Fruit fly (Drosophila melanogaster) whole organism: ENCODE results near the gene Ir94f.

ENCODE experiments used
- CG8478 ChIP-seq: fragments of >200 bp; optimal IDR thresholded peaks from 2 replicates; lab custom pipeline; 2018; ENCODE audit warnings: inconsistent platforms
- Dll ChIP-seq: fragments of >200 bp; optimal IDR thresholded peaks from 2 replicates; lab custom pipeline; 2017
- EcR ChIP-seq, 2 experiments: fragments of >200 bp; optimal IDR thresholded peaks; 2 replicates each; lab custom pipeline; 2017; ENCODE audit warnings: missing biosample characterization in 2 of 2, missing genetic modification characterization in 2 of 2, missing genetic modification reagents in 2 of 2
- pan ChIP-seq: fragments of >200 bp; optimal IDR thresholded peaks from 2 replicates; lab custom pipeline; 2017
- psq ChIP-seq: fragments of >200 bp; optimal IDR thresholded peaks from 2 replicates; lab custom pipeline; 2017
- usp ChIP-seq: fragments of >200 bp; optimal IDR thresholded peaks from 2 replicates; lab custom pipeline; 2017; ENCODE audit warnings: missing biosample characterization, missing genetic modification characterization, mixed read lengths

The Ir94f gene

dm6 chr3R:23481249-23481915, at the start of gene Ir94f:
TSS of gene Ir94f (plus strand) at chr3R:23481865.
- TF ChIP-seq usp (GFP tag; lab: Kevin White, UChicago): no peak
- no peak for TF ChIP-seq psq
- no peak for TF ChIP-seq Dll (lab: Kevin White, UChicago)
- no peak for TF ChIP-seq CG8478 (lab: Kevin White, UChicago)
- no peak for TF ChIP-seq EcR (GFP tag; optimal IDR thresholded peaks at IDR 0.05; lab: Kevin White, UChicago)
- TF ChIP-seq pan (lab: Kevin White, UChicago): no peak

dm6 chr3R:23438184-23438787, 43.4 kb upstream of the Ir94f start:
- TF ChIP-seq Dll (lab: Kevin White, UChicago) (no peak), CG8478 (lab: Kevin White, UChicago) (no peak), EcR (GFP tag; optimal IDR thresholded peaks at IDR 0.05; lab: Kevin White, UChicago) (no peak), psq (no peak), usp (GFP tag; lab: Kevin White, UChicago) (no peak), pan (lab: Kevin White, UChicago) (no peak)

- TF ChIP-seq CG8478 (lab: Kevin White, UChicago) (no peak), usp (GFP tag; lab: Kevin White, UChicago) (no peak), Dll (lab: Kevin White, UChicago) (no peak), EcR (GFP tag; optimal IDR thresholded peaks at IDR 0.05; lab: Kevin White, UChicago) (no peak), psq (no peak), pan (lab: Kevin White, UChicago) (no peak)
Observed at dm6 chr3R:23445249-23445916, 36.3 kb upstream of the Ir94f start.

- TF ChIP-seq usp (GFP tag; lab: Kevin White, UChicago) (no peak), pan (lab: Kevin White, UChicago) (no peak), psq (no peak), Dll (lab: Kevin White, UChicago) (no peak), CG8478 (lab: Kevin White, UChicago) (no peak), EcR (GFP tag; optimal IDR thresholded peaks at IDR 0.05; lab: Kevin White, UChicago) (no peak)
Observed at dm6 chr3R:23455866-23456265, 25.8 kb upstream of the Ir94f start.

- TF ChIP-seq CG8478 (lab: Kevin White, UChicago): no peak
- no peak for TF ChIP-seq Dll (lab: Kevin White, UChicago)
- TF ChIP-seq psq: no peak
- no peak for TF ChIP-seq pan (lab: Kevin White, UChicago)
- no peak for TF ChIP-seq usp (GFP tag; lab: Kevin White, UChicago)
- no peak for TF ChIP-seq EcR (GFP tag; optimal IDR thresholded peaks at IDR 0.05; lab: Kevin White, UChicago)
Observed at dm6 chr3R:23460667-23461066, 21.0 kb upstream of the Ir94f start.

- peak; percentile 49 to 98 for TF ChIP-seq EcR (GFP tag; optimal IDR thresholded peaks at IDR 0.05; lab: Kevin White, UChicago)
- no peak for TF ChIP-seq psq
- no peak for TF ChIP-seq pan (lab: Kevin White, UChicago)
- TF ChIP-seq usp (GFP tag; lab: Kevin White, UChicago): no peak
Observed at dm6 chr3R:23472011-23472958, 9.4 kb upstream of the Ir94f start, which contains the start of gene CG4374. TSS of gene CG4374 (minus strand) at chr3R:23472278.

- no peak for TF ChIP-seq Dll (lab: Kevin White, UChicago)
- no peak for TF ChIP-seq EcR (GFP tag; optimal IDR thresholded peaks at IDR 0.05; lab: Kevin White, UChicago)
- TF ChIP-seq CG8478 (lab: Kevin White, UChicago): no peak
- TF ChIP-seq pan (lab: Kevin White, UChicago): no peak
- no peak for TF ChIP-seq usp (GFP tag; lab: Kevin White, UChicago)
- TF ChIP-seq psq: no peak
Observed at dm6 chr3R:23476085-23476484, 5.6 kb upstream of the Ir94f start.

dm6 chr3R:23483563-23483962, 1.9 kb downstream of the Ir94f start, which contains the start of gene Ir94g:
TSS of gene Ir94g (plus strand) at chr3R:23483863.
- TF ChIP-seq psq: no peak
- TF ChIP-seq usp (GFP tag; lab: Kevin White, UChicago): no peak
- TF ChIP-seq Dll (lab: Kevin White, UChicago): no peak
- no peak for TF ChIP-seq CG8478 (lab: Kevin White, UChicago)
- TF ChIP-seq EcR (GFP tag; optimal IDR thresholded peaks at IDR 0.05; lab: Kevin White, UChicago): no peak
- TF ChIP-seq pan (lab: Kevin White, UChicago): no peak

dm6 chr3R:23486743-23487142, 5.1 kb downstream of the Ir94f start:
- TF ChIP-seq psq: no peak
- no peak for TF ChIP-seq usp (GFP tag; lab: Kevin White, UChicago)
- TF ChIP-seq pan (lab: Kevin White, UChicago): no peak
- no peak for TF ChIP-seq CG8478 (lab: Kevin White, UChicago)
- no peak for TF ChIP-seq Dll (lab: Kevin White, UChicago)
- TF ChIP-seq EcR (GFP tag; optimal IDR thresholded peaks at IDR 0.05; lab: Kevin White, UChicago): no peak

- TF ChIP-seq usp (GFP tag; lab: Kevin White, UChicago) (no peak), CG8478 (lab: Kevin White, UChicago) (no peak), pan (lab: Kevin White, UChicago) (no peak), Dll (lab: Kevin White, UChicago) (no peak), psq (no peak)
Observed at dm6 chr3R:23487201-23487600, 5.5 kb downstream of the Ir94f start, which contains the start of gene Ir94h. TSS of gene Ir94h (plus strand) at chr3R:23487501.
